Fruit fly (Drosophila melanogaster): ENCODE data around the gene CG7110.

The CG7110 gene

dm6 chr2L:13394903-13395302 is 3.9 kb upstream of the CG7110 start, which contains the start of gene RpL24 (continued):
- TF ChIP-seq CG8924 (tag; optimal IDR thresholded peaks at IDR 0.05) (peak; percentile 72), wek (GFP tag; optimal IDR thresholded peaks at IDR 0.05) (peak; percentile 98), CG1233 (GFP tag; optimal IDR thresholded peaks at IDR 0.05) (peak; percentile 96), exex (tag; optimal IDR thresholded peaks at IDR 0.05) (no peak), CG14014 (GFP tag; IDR thresholded peaks at IDR 0.05) (peak; percentile 89), CG10979 (tag; optimal IDR thresholded peaks at IDR 0.05) (peak; percentile 75), E2f1 (GFP tag; IDR thresholded peaks at IDR 0.05) (peak; percentile 74), lov (optimal IDR thresholded peaks at IDR 0.05) (no peak), lov (GFP tag; IDR thresholded peaks at IDR 0.05) (peak; percentile 98), tio (GFP tag; optimal IDR thresholded peaks at IDR 0.05) (no peak), CG3995 (GFP tag; optimal IDR thresholded peaks at IDR 0.05) (peak; percentile 79), z (GFP tag; IDR thresholded peaks at IDR 0.05) (peak; percentile 71), CG12659 (GFP tag; optimal IDR thresholded peaks at IDR 0.05) (peak; percentile 95), Bdp1 (GFP tag; optimal IDR thresholded peaks at IDR 0.05) (peak; percentile 83), CG8281 (tag; optimal IDR thresholded peaks at IDR 0.05) (peak; percentile 66), cato (GFP tag; optimal IDR thresholded peaks at IDR 0.05; ENCODE audit: borderline replicate concordance) (peak; percentile 66), pan (optimal IDR thresholded peaks at IDR 0.05) (no peak), pan (GFP tag; optimal IDR thresholded peaks at IDR 0.05 in 1 of 2, IDR thresholded peaks at IDR 0.05 in 1 of 2) (peak in 1 of 2 experiments; percentile 88), CG2129 (GFP tag; IDR thresholded peaks at IDR 0.05; ENCODE audit: partially characterized antibody) (no peak), sna (GFP tag; IDR thresholded peaks at IDR 0.05; ENCODE audit: partially characterized antibody) (no peak), CkIIα-i1 (GFP tag; IDR thresholded peaks at IDR 0.05) (no peak), CG7372 (GFP tag; IDR thresholded peaks at IDR 0.05) (peak; percentile 64; the same call in 1 of the 2 replicates), CG3838 (GFP tag; optimal IDR thresholded peaks at IDR 0.05) (peak; percentile 62), Doc3 (GFP tag; IDR thresholded peaks at IDR 0.05; ENCODE audit: partially characterized antibody) (no peak), wor (GFP tag; IDR thresholded peaks at IDR 0.05) (peak; percentile 18; the same call in 1 of the 2 replicates), Rx (GFP tag; IDR thresholded peaks at IDR 0.05) (peak; percentile 90), bbx (GFP tag; IDR thresholded peaks at IDR 0.05; ENCODE audit: partially characterized antibody) (peak; percentile 29; the same call in 1 of the 2 replicates), stc (GFP tag; IDR thresholded peaks at IDR 0.05) (peak; percentile 88), psq (GFP tag; optimal IDR thresholded peaks at IDR 0.05) (peak; percentile 83), Elba2 (GFP tag; optimal IDR thresholded peaks at IDR 0.05) (no peak), dati (GFP tag; IDR thresholded peaks at IDR 0.05) (peak; percentile 78; the same call in 1 of the 2 replicates), Atf6 (GFP tag; IDR thresholded peaks at IDR 0.05) (peak; percentile 90), D19B (GFP tag; optimal IDR thresholded peaks at IDR 0.05) (peak; percentile 80), oc (tag; optimal IDR thresholded peaks at IDR 0.05) (peak; percentile 68), CG12155 (GFP tag; optimal IDR thresholded peaks at IDR 0.05) (peak; percentile 71), NFAT (GFP tag; IDR thresholded peaks at IDR 0.05) (peak; percentile 91), danr (GFP tag; IDR thresholded peaks at IDR 0.05) (peak; percentile 42; the same call in 1 of the 2 replicates), Eip74EF (GFP tag; optimal IDR thresholded peaks at IDR 0.05) (peak in 1 of 2 experiments; percentile 88), CG5245 (GFP tag; optimal IDR thresholded peaks at IDR 0.05) (peak; percentile 80), gcm2 (GFP tag; optimal IDR thresholded peaks at IDR 0.05) (peak; percentile 90), inv (GFP tag; IDR thresholded peaks at IDR 0.05; ENCODE audit: partially characterized antibody) (no peak), CG31365 (tag; optimal IDR thresholded peaks at IDR 0.05) (peak; percentile 88), CHES-1-like (GFP tag; optimal IDR thresholded peaks at IDR 0.05) (peak; percentile 85), CG10431 (GFP tag; optimal IDR thresholded peaks at IDR 0.05) (peak; percentile 93), chn (GFP tag; optimal IDR thresholded peaks at IDR 0.05) (peak; percentile 84), HLHmδ (GFP tag; optimal IDR thresholded peaks at IDR 0.05) (peak; percentile 94), CG10959 (GFP tag; IDR thresholded peaks at IDR 0.05) (peak; percentile 73), maf-S (GFP tag; optimal IDR thresholded peaks at IDR 0.05) (peak; percentile 90), CG17328 (GFP tag; IDR thresholded peaks at IDR 0.05) (peak; percentile 96), CG4328 (GFP tag; optimal IDR thresholded peaks at IDR 0.05) (peak; percentile 95), ham (GFP tag; IDR thresholded peaks at IDR 0.05) (peak; percentile 60; the same call in 1 of the 2 replicates)
